Worm (Caenorhabditis elegans): Measurements from ENCODE around the gene clec-174.

- TF ChIP-seq fax-1 (tag; optimal IDR thresholded peaks at IDR 0.05): no peak
- TF ChIP-seq syd-9 (tag; optimal IDR thresholded peaks at IDR 0.05): no peak
- TF ChIP-seq pat-9 (tag; optimal IDR thresholded peaks at IDR 0.05): no peak
- TF ChIP-seq ama-1 (optimal IDR thresholded peaks at IDR 0.05): no peak
- no peak for TF ChIP-seq ceh-48 (tag; optimal IDR thresholded peaks at IDR 0.05)
Observed at ce11 chrIV:3926117-3926516, 15.4 kb downstream of the clec-174 start, which contains the start of gene clec-68.

Measured in whole organism, late embryonic.